Worm (Caenorhabditis elegans): ENCODE results near the gene gstk-2.

ce11 chrIV:7240564-7240963, 1.5 kb downstream of the gstk-2 start:
- TF ChIP-seq unc-39 (tag; optimal IDR thresholded peaks at IDR 0.05) (no peak), nhr-28 (tag; optimal IDR thresholded peaks at IDR 0.05) (no peak), ztf-11 (tag; optimal IDR thresholded peaks at IDR 0.05) (no peak), ceh-83 (GFP tag; optimal IDR thresholded peaks at IDR 0.05) (peak; percentile 36), nhr-76 (tag; optimal IDR thresholded peaks at IDR 0.05) (no peak), zip-8 (tag; optimal IDR thresholded peaks at IDR 0.05) (no peak), lin-13 (tag; optimal IDR thresholded peaks at IDR 0.05) (no peak), unc-120 (tag; optimal IDR thresholded peaks at IDR 0.05; ENCODE audit: poor library complexity, severe bottlenecking) (no peak)

All from whole organism, mixed stage, embryonic.